Worm (Caenorhabditis elegans) whole organism, late embryonic: ENCODE data around the gene adah-1.

ENCODE experiments used
- ceh-22 ChIP-seq: sonication (generic microtip); optimal IDR thresholded peaks from 2 replicates; lab custom pipeline; 2017; ENCODE audit warnings: missing biosample characterization, missing genetic modification characterization
- ceh-34 ChIP-seq: sonication (generic microtip); optimal IDR thresholded peaks from 2 replicates; lab custom pipeline; 2016; ENCODE audit warnings: mild to moderate bottlenecking, missing genetic modification characterization, missing compliant biosample characterization
- ceh-48 ChIP-seq: sonication (generic microtip); optimal IDR thresholded peaks from 2 replicates; lab custom pipeline; 2016; ENCODE audit warnings: missing genetic modification characterization, inconsistent platforms, missing compliant biosample characterization
- dmd-4 ChIP-seq: sonication (generic microtip); optimal IDR thresholded peaks from 2 replicates; lab custom pipeline; 2016; ENCODE audit warnings: borderline replicate concordance, missing genetic modification characterization, missing compliant biosample characterization
- nhr-232 ChIP-seq: sonication (generic microtip); optimal IDR thresholded peaks from 2 replicates; lab custom pipeline; 2016; ENCODE audit warnings: missing genetic modification characterization, missing compliant biosample characterization
- pha-2 ChIP-seq: sonication (generic microtip); optimal IDR thresholded peaks from 2 replicates; lab custom pipeline; 2017; ENCODE audit warnings: mild to moderate bottlenecking, missing genetic modification characterization, missing compliant biosample characterization

DNA sequence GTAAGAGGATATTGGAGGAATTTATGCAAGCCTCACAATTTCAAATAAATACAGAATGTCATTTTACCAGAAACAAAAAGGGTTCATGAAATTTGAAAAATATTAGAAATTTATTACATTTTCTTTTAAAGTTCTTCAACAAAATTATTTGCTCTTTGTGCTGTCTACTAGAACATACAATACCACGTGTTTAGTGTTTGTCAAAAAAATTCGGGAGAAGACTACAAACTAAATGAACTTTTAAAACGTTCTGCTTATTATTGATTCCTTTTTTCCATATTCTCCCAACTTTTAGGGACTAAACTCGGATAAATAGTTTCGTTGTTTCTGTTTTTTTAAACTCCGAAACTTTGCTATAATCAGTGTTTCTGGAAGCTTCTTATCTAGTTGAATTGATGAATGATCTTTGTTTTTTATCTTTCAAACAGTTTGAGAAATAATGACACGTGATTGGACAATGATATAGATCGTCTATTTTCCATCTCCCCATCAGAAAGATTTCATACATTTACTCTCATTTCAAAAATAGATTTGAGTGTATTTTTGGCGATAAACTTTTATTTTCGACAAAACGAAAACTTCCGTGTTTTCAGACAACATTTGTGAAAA, 24.7 kb downstream of the adah-1 start:
- TF ChIP-seq ceh-34 (tag; lab: Kevin White, UChicago) (no peak), pha-2 (no peak), ceh-48 (tag; lab: Kevin White, UChicago) (no peak), nhr-232 (tag; lab: Kevin White, UChicago) (no peak), ceh-22 (tag; lab: Kevin White, UChicago) (no peak), dmd-4 (tag; lab: Kevin White, UChicago) (no peak)
